Worm (Caenorhabditis elegans): Measurements from ENCODE around the gene zig-13.

ce11 chrIII:117857-118256 lies 38.7 kb downstream of the zig-13 start:
- TF ChIP-seq pha-4 (tag; optimal IDR thresholded peaks at IDR 0.05) (no peak), ceh-83 (GFP tag; optimal IDR thresholded peaks at IDR 0.05) (no peak), mab-5 (tag; optimal IDR thresholded peaks at IDR 0.05) (no peak), snpc-4 (tag; optimal IDR thresholded peaks at IDR 0.05) (no peak), nhr-28 (tag; optimal IDR thresholded peaks at IDR 0.05) (no peak), drap-1 (GFP tag; optimal IDR thresholded peaks at IDR 0.05) (no peak), nhr-12 (tag; optimal IDR thresholded peaks at IDR 0.05) (no peak), mep-1 (tag; optimal IDR thresholded peaks at IDR 0.05) (no peak), elt-1 (tag; optimal IDR thresholded peaks at IDR 0.05; ENCODE audit: borderline replicate concordance, insufficient read depth) (no peak)
